Fruit fly (Drosophila melanogaster) whole organism, embryonic: ENCODE results near the gene Rpn9.

Experiments
- B-H1 ChIP-seq: fragments of 200-800 bp; sonication (Bioruptor generic); IDR thresholded peaks from 3 replicates; pipeline ENCODE4 v1.3.6; 2022; ENCODE audit warnings: missing biosample characterization, missing genetic modification characterization
- BEAF-32 ChIP-seq: fragments of 200-800 bp; sonication (Bioruptor generic); optimal IDR thresholded peaks from 3 replicates; lab custom pipeline; 2017; ENCODE audit warnings: missing biosample characterization, missing genetic modification characterization, mild to moderate bottlenecking, moderate library complexity, missing genetic modification reagents
- C15 ChIP-seq: fragments of 200-800 bp; sonication (Bioruptor generic); IDR thresholded peaks from 3 replicates; pipeline ENCODE4 v1.3.6; 2022; ENCODE audit warnings: missing biosample characterization, missing genetic modification characterization
- CG10462 ChIP-seq: fragments of 200-800 bp; sonication (Bioruptor generic); optimal IDR thresholded peaks from 2 replicates; lab custom pipeline; 2016; ENCODE audit warnings: missing biosample characterization, missing genetic modification characterization
- CG12155 ChIP-seq: fragments of 200-800 bp; sonication (Bioruptor generic); optimal IDR thresholded peaks from 3 replicates; lab custom pipeline; 2016; ENCODE audit warnings: missing biosample characterization, missing genetic modification characterization
- CG12299 ChIP-seq: fragments of 200-800 bp; sonication (Bioruptor generic); optimal IDR thresholded peaks from 2 replicates; lab custom pipeline; 2018; ENCODE audit warnings: missing biosample characterization, mild to moderate bottlenecking, missing genetic modification characterization
- CG13287 ChIP-seq: fragments of 200-800 bp; sonication (Bioruptor generic); IDR thresholded peaks from 2 replicates; pipeline ENCODE4 v1.3.6; 2022; ENCODE audit warnings: missing biosample characterization, missing genetic modification characterization; ENCODE audit not compliant: partially characterized antibody
- CG14050 ChIP-seq: fragments of 200-800 bp; sonication (Bioruptor generic); IDR thresholded peaks from 3 replicates; pipeline ENCODE4 v1.3.6; 2022; ENCODE audit warnings: missing biosample characterization, missing genetic modification characterization
- CG15514 ChIP-seq: fragments of 200-800 bp; sonication (Bioruptor generic); optimal IDR thresholded peaks from 3 replicates; lab custom pipeline; 2017; ENCODE audit warnings: missing biosample characterization, missing genetic modification characterization, mild to moderate bottlenecking, moderate library complexity, missing genetic modification reagents
- CG16813 ChIP-seq: fragments of 200-800 bp; sonication (Bioruptor generic); IDR thresholded peaks from 3 replicates; pipeline ENCODE4 v1.3.6; 2022; ENCODE audit warnings: missing biosample characterization, missing genetic modification characterization; ENCODE audit not compliant: partially characterized antibody
- CG3726 ChIP-seq: fragments of 200-800 bp; sonication (Bioruptor generic); IDR thresholded peaks from 3 replicates; pipeline ENCODE4, ENCODE4 v1.3.6; 2022; ENCODE audit warnings: missing biosample characterization, missing genetic modification characterization
- CG4328 ChIP-seq: fragments of 200-800 bp; sonication (Bioruptor generic); optimal IDR thresholded peaks from 3 replicates; lab custom pipeline; 2017; ENCODE audit warnings: missing biosample characterization, missing genetic modification reagents, missing genetic modification characterization
- CG6175 ChIP-seq: fragments of 200-800 bp; sonication (Bioruptor generic); IDR thresholded peaks from 3 replicates; pipeline ENCODE4 v1.3.6; 2022; ENCODE audit warnings: missing biosample characterization, missing genetic modification characterization
- CG7963 ChIP-seq: fragments of 200-800 bp; sonication (Bioruptor generic); IDR thresholded peaks from 3 replicates; pipeline ENCODE4 v1.3.6; 2022; ENCODE audit warnings: missing biosample characterization, missing genetic modification characterization; ENCODE audit not compliant: partially characterized antibody
- CG9932 ChIP-seq: fragments of 200-800 bp; sonication (Bioruptor generic); IDR thresholded peaks from 2 replicates; pipeline ENCODE4 v1.3.6; 2022; ENCODE audit warnings: missing biosample characterization, missing genetic modification characterization
- D19B ChIP-seq: fragments of 200-800 bp; sonication (Bioruptor generic); optimal IDR thresholded peaks from 2 replicates; lab custom pipeline; 2017; ENCODE audit warnings: missing biosample characterization, mild to moderate bottlenecking, missing genetic modification characterization
- HLH4C ChIP-seq: fragments of 200-800 bp; sonication (Bioruptor generic); IDR thresholded peaks from 3 replicates; pipeline ENCODE4 v1.3.6; 2022; ENCODE audit warnings: missing biosample characterization, missing genetic modification characterization; ENCODE audit not compliant: partially characterized antibody
- Hr3 ChIP-seq: fragments of 200-800 bp; sonication (Bioruptor generic); optimal IDR thresholded peaks from 3 replicates; lab custom pipeline; 2016; ENCODE audit warnings: missing biosample characterization, missing genetic modification characterization
- Lhr ChIP-seq: fragments of 200-800 bp; sonication (Bioruptor generic); optimal IDR thresholded peaks from 3 replicates; lab custom pipeline; 2017; ENCODE audit warnings: mild to moderate bottlenecking, missing biosample characterization, missing genetic modification reagents, missing genetic modification characterization
- Mrtf ChIP-seq: fragments of 200-800 bp; sonication (Bioruptor generic); IDR thresholded peaks from 3 replicates; pipeline ENCODE4 v1.3.6; 2022; ENCODE audit warnings: missing biosample characterization, missing genetic modification characterization
- NfI ChIP-seq: fragments of 200-800 bp; sonication (Bioruptor generic); optimal IDR thresholded peaks from 3 replicates; lab custom pipeline; 2018; ENCODE audit warnings: missing biosample characterization, mild to moderate bottlenecking, missing genetic modification characterization, moderate library complexity
- Oaz ChIP-seq: fragments of 200-800 bp; sonication (Bioruptor generic); IDR thresholded peaks from 2 replicates; pipeline ENCODE4 v1.3.6; 2022; ENCODE audit warnings: missing biosample characterization, missing genetic modification characterization
- Opbp ChIP-seq: fragments of 200-800 bp; sonication (Bioruptor generic); IDR thresholded peaks from 3 replicates; pipeline ENCODE4 v1.3.6; 2022; ENCODE audit warnings: missing biosample characterization, missing genetic modification characterization; ENCODE audit not compliant: partially characterized antibody
- Pdp1 ChIP-seq, 2 experiments: fragments of 200-800 bp; sonication (Bioruptor generic); optimal IDR thresholded peaks; 3 replicates each; lab custom pipeline; 2016; ENCODE audit warnings: missing biosample characterization in 2 of 2, missing genetic modification characterization in 2 of 2, mild to moderate bottlenecking in 1 of 2, moderate library complexity in 1 of 2
- Poxn ChIP-seq: fragments of 200-800 bp; sonication (Bioruptor generic); IDR thresholded peaks from 2 replicates; pipeline ENCODE4 v1.3.6; 2022; ENCODE audit warnings: missing biosample characterization, missing genetic modification characterization
- Rx ChIP-seq: fragments of 200-800 bp; sonication (Bioruptor generic); IDR thresholded peaks from 2 replicates; pipeline ENCODE4 v1.3.6; 2022; ENCODE audit warnings: missing biosample characterization, missing genetic modification characterization
- Trl ChIP-seq, 3 experiments: fragments of >200 bp in 2 of 3; fragments of 200-800 bp in 1 of 3; sonication (Bioruptor generic) in 1 of 3; optimal IDR thresholded peaks; 2 replicates in 1 of 3; 3 replicates in 2 of 3; lab custom pipeline; 2016 to 2017; ENCODE audit warnings: missing biosample characterization in 1 of 3, missing genetic modification characterization in 1 of 3
- ab ChIP-seq: fragments of 200-800 bp; sonication (Bioruptor generic); optimal IDR thresholded peaks from 2 replicates; lab custom pipeline; 2016; ENCODE audit warnings: missing biosample characterization, missing genetic modification characterization
- cato ChIP-seq: fragments of 200-800 bp; sonication (Bioruptor generic); optimal IDR thresholded peaks from 2 replicates; lab custom pipeline; 2016; ENCODE audit warnings: missing biosample characterization, missing genetic modification characterization, borderline replicate concordance
- chinmo ChIP-seq: fragments of 200-800 bp; sonication (Bioruptor generic); IDR thresholded peaks from 4 replicates; pipeline ENCODE4 v1.3.6; 2022; ENCODE audit warnings: missing biosample characterization, missing genetic modification characterization; ENCODE audit not compliant: partially characterized antibody
- disco-r ChIP-seq: fragments of 200-800 bp; sonication (Bioruptor generic); optimal IDR thresholded peaks from 2 replicates; lab custom pipeline; 2016; ENCODE audit warnings: missing biosample characterization, missing genetic modification characterization
- ems ChIP-seq: fragments of 200-800 bp; sonication (Bioruptor generic); optimal IDR thresholded peaks from 3 replicates; lab custom pipeline; 2016; ENCODE audit warnings: missing biosample characterization, missing genetic modification characterization
- exex ChIP-seq: fragments of 200-800 bp; sonication (Bioruptor generic); optimal IDR thresholded peaks from 4 replicates; lab custom pipeline; 2018; ENCODE audit warnings: missing biosample characterization, mild to moderate bottlenecking, missing genetic modification characterization, moderate library complexity
- eyg ChIP-seq: fragments of 200-800 bp; sonication (Bioruptor generic); optimal IDR thresholded peaks from 3 replicates; lab custom pipeline; 2016; ENCODE audit warnings: missing biosample characterization, missing genetic modification characterization
- ftz-f1 ChIP-seq: fragments of 200-800 bp; sonication (Bioruptor generic); optimal IDR thresholded peaks from 2 replicates; lab custom pipeline; 2016; ENCODE audit warnings: missing biosample characterization, missing genetic modification characterization
- gsb ChIP-seq: fragments of 200-800 bp; sonication (Bioruptor generic); IDR thresholded peaks from 2 replicates; pipeline ENCODE4 v1.3.6; 2022; ENCODE audit warnings: missing biosample characterization, missing genetic modification characterization
- kay ChIP-seq: fragments of 200-800 bp; sonication (Bioruptor generic); optimal IDR thresholded peaks from 2 replicates; lab custom pipeline; 2016; ENCODE audit warnings: missing biosample characterization, missing genetic modification characterization
- lab ChIP-seq: fragments of 200-800 bp; sonication (Bioruptor generic); optimal IDR thresholded peaks from 3 replicates; lab custom pipeline; 2017; ENCODE audit warnings: missing biosample characterization, missing genetic modification characterization, mild to moderate bottlenecking, moderate library complexity, missing genetic modification reagents
- maf-S ChIP-seq: fragments of 200-800 bp; sonication (Bioruptor generic); optimal IDR thresholded peaks from 2 replicates; lab custom pipeline; 2016; ENCODE audit warnings: missing biosample characterization, missing genetic modification characterization
- nmo ChIP-seq: fragments of 200-800 bp; sonication (Bioruptor generic); optimal IDR thresholded peaks from 2 replicates; lab custom pipeline; 2018; ENCODE audit warnings: missing biosample characterization, mild to moderate bottlenecking, missing genetic modification characterization, moderate library complexity
- otp ChIP-seq: fragments of 200-800 bp; sonication (Bioruptor generic); IDR thresholded peaks from 3 replicates; pipeline ENCODE4, ENCODE4 v1.3.6; 2022; ENCODE audit warnings: missing biosample characterization, missing genetic modification characterization
- prd ChIP-seq, 3 experiments: fragments of >200 bp in 2 of 3; fragments of 200-800 bp in 1 of 3; sonication (Bioruptor generic) in 1 of 3; optimal IDR thresholded peaks in 2 of 3; IDR thresholded peaks in 1 of 3; 2 replicates in 2 of 3; 3 replicates in 1 of 3; pipeline versions ENCODE4 v1.3.6 to Lab custom; 2017 to 2022; ENCODE audit warnings: missing biosample characterization in 1 of 3, missing genetic modification characterization in 1 of 3
- rib ChIP-seq: fragments of 200-800 bp; sonication (Bioruptor generic); IDR thresholded peaks from 2 replicates; pipeline ENCODE4 v1.3.6; 2022; ENCODE audit warnings: missing biosample characterization, missing genetic modification characterization
- scrt ChIP-seq: fragments of 200-800 bp; sonication (Bioruptor generic); optimal IDR thresholded peaks from 2 replicates; lab custom pipeline; 2018; ENCODE audit warnings: missing biosample characterization, mild to moderate bottlenecking, missing genetic modification characterization, moderate library complexity
- stwl ChIP-seq: fragments of 200-800 bp; sonication (Bioruptor generic); optimal IDR thresholded peaks from 3 replicates; lab custom pipeline; 2018; ENCODE audit warnings: missing biosample characterization, mild to moderate bottlenecking, missing genetic modification characterization, moderate library complexity
- tio ChIP-seq: fragments of 200-800 bp; sonication (Bioruptor generic); optimal IDR thresholded peaks from 2 replicates; lab custom pipeline; 2017; ENCODE audit warnings: missing biosample characterization, missing genetic modification characterization, inconsistent platforms
- tup ChIP-seq: fragments of 200-800 bp; sonication (Bioruptor generic); optimal IDR thresholded peaks from 2 replicates; lab custom pipeline; 2016; ENCODE audit warnings: missing biosample characterization, mild to moderate bottlenecking, missing genetic modification characterization, moderate library complexity
- wor ChIP-seq: fragments of 200-800 bp; sonication (Bioruptor generic); IDR thresholded peaks from 2 replicates; pipeline ENCODE4 v1.3.6; 2022; ENCODE audit warnings: missing biosample characterization, missing genetic modification characterization

Gene Rpn9

dm6 chr3R:23772808-23773207, 39.5 kb upstream of the Rpn9 start, which contains the start of gene tst (continued):
- TF ChIP-seq nmo (GFP tag; lab: Kevin White, UChicago) (peak; percentile 95), CG6175 (GFP tag; lab: Robert Waterston, UW) (peak; percentile 88), Mrtf (GFP tag; lab: Robert Waterston, UW) (peak; percentile 95), CG12155 (GFP tag; lab: Kevin White, UChicago) (peak; percentile 89), prd (optimal IDR thresholded peaks at IDR 0.05; lab: Kevin White, UChicago) (no peak), prd (GFP tag; IDR thresholded peaks at IDR 0.05; lab: Robert Waterston, UW) (peak; percentile 99), gsb (GFP tag; lab: Robert Waterston, UW) (peak; percentile 90), ftz-f1 (no peak), CG7963 (GFP tag; lab: Robert Waterston, UW) (no peak), Poxn (GFP tag; lab: Robert Waterston, UW) (peak; percentile 80), NfI (peak; percentile 91), tio (GFP tag; lab: Kevin White, UChicago) (no peak), HLH4C (GFP tag; lab: Robert Waterston, UW) (peak; percentile 43; the same call in 1 of the 3 replicates), chinmo (GFP tag; lab: Robert Waterston, UW) (0 out of 4 replicates have a peak, but pooled peaks have one; percentile 43), Pdp1 (GFP tag; optimal IDR thresholded peaks at IDR 0.05; lab: Kevin White, UChicago) (peak; percentile 67 to 87), stwl (tag; lab: Kevin White, UChicago) (peak; percentile 86), CG3726 (GFP tag; lab: Robert Waterston, UW) (peak; percentile 97), CG14050 (GFP tag; lab: Robert Waterston, UW) (peak; percentile 93), B-H1 (peak; percentile 96), disco-r (GFP tag; lab: Kevin White, UChicago) (no peak), Trl (optimal IDR thresholded peaks at IDR 0.05; lab: Kevin White, UChicago) (no peak), Trl (GFP tag; optimal IDR thresholded peaks at IDR 0.05; lab: Kevin White, UChicago) (peak; percentile 35), Hr3 (GFP tag; lab: Kevin White, UChicago) (peak; percentile 95), D19B (GFP tag; lab: Kevin White, UChicago) (peak; percentile 75), scrt (peak; percentile 77), ems (GFP tag; lab: Kevin White, UChicago) (no peak), CG13287 (peak; percentile 69), kay (peak; percentile 74), CG15514 (peak; percentile 90), CG9932 (GFP tag; lab: Robert Waterston, UW) (peak; percentile 98), exex (tag; lab: Kevin White, UChicago) (peak; percentile 63), BEAF-32 (GFP tag; lab: Kevin White, UChicago) (peak; percentile 55), rib (GFP tag; lab: Robert Waterston, UW) (peak; percentile 92), cato (GFP tag; lab: Kevin White, UChicago) (peak; percentile 81), otp (GFP tag; lab: Robert Waterston, UW) (peak; percentile 88; the same call in 2 of the 3 replicates), tup (GFP tag; lab: Kevin White, UChicago) (peak; percentile 74), eyg (GFP tag; lab: Kevin White, UChicago) (no peak), C15 (GFP tag; lab: Robert Waterston, UW) (peak; percentile 87; the same call in 2 of the 3 replicates), CG12299 (tag; lab: Kevin White, UChicago) (peak; percentile 78), lab (GFP tag; lab: Kevin White, UChicago) (peak; percentile 93), wor (GFP tag; lab: Robert Waterston, UW) (peak; percentile 94), maf-S (GFP tag; lab: Kevin White, UChicago) (peak; percentile 16), CG10462 (GFP tag; lab: Kevin White, UChicago) (peak; percentile 61), CG16813 (GFP tag; lab: Robert Waterston, UW) (no peak; the same call in 2 of the 3 replicates), ab (GFP tag; lab: Kevin White, UChicago) (no peak), CG4328 (GFP tag; lab: Kevin White, UChicago) (peak; percentile 41), Lhr (GFP tag; lab: Kevin White, UChicago) (no peak), Oaz (GFP tag; lab: Robert Waterston, UW) (peak; percentile 87), Rx (GFP tag; lab: Robert Waterston, UW) (peak; percentile 93), Opbp (GFP tag; lab: Robert Waterston, UW) (no peak)
